Fruit fly (Drosophila melanogaster) Kc167 (cell line): ENCODE results near the gene CG42240.

Experiments used
- Myc ChIP-seq: fragments of >200 bp; optimal IDR thresholded peaks from 2 replicates; lab custom pipeline; 2017; ENCODE audit warnings: missing external identifiers
- Sin3A ChIP-seq: fragments of >200 bp; optimal IDR thresholded peaks from 2 replicates; lab custom pipeline; 2018; ENCODE audit warnings: missing external identifiers
- h ChIP-seq: fragments of >200 bp; optimal IDR thresholded peaks from 3 replicates; lab custom pipeline; 2018; ENCODE audit warnings: missing external identifiers
- insv ChIP-seq: fragments of >200 bp; optimal IDR thresholded peaks from 3 replicates; lab custom pipeline; 2018; ENCODE audit warnings: missing external identifiers
- psq ChIP-seq: fragments of >200 bp; optimal IDR thresholded peaks from 2 replicates; lab custom pipeline; 2017; ENCODE audit warnings: missing external identifiers
- ttk ChIP-seq: sonication (Bioruptor generic); optimal IDR thresholded peaks from 2 replicates; lab custom pipeline; 2017; ENCODE audit warnings: missing external identifiers

The CG42240 gene

DNA sequence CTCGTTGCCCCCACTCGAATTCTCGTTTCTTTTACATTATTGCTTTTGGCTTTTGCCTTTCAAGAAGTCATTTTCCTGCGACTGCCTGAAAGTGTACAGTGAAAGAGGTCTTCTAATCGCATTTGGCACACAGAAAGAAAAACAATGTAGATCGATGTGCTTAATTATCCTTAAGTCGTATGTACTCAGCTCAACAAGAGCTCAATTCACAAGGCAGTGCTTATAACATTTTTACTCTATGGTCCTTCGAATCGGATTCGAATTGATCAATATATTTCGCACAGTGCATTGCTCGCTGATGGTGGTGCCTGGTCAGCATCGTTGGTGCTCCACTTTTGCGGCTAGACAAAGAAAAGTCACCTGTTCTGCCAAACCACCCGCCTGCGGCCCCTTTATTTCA is 20.2 kb upstream of the CG42240 start:
- TF ChIP-seq Sin3A (lab: Kevin White, UChicago) (no peak), ttk (lab: Kevin White, UChicago) (no peak), h (no peak), insv (lab: Kevin White, UChicago) (no peak), psq (lab: Kevin White, UChicago) (no peak), Myc (lab: Kevin White, UChicago) (no peak)

DNA sequence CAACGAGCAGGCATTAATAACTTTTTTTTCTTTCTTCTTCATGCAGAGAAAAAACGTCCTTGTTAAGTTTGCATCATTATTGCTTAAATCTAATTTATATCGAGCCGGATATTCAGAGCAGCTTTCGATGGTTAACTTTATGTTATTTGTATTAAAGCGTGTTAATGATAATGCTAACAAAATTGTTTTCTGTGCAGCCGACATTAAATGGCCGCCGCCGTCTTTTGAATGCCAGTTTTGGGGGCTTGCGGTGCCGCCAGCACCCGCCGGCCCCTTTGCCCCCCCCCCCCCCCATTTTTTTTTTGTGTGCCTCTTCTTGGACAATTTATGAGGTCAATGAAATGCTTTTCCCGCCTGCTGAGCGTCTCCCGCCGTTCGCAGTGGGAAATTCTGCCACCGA is 19.1 kb upstream of the CG42240 start:
- TF ChIP-seq ttk (lab: Kevin White, UChicago) (no peak), Sin3A (lab: Kevin White, UChicago) (no peak), insv (lab: Kevin White, UChicago) (no peak), h (no peak), Myc (lab: Kevin White, UChicago) (no peak), psq (lab: Kevin White, UChicago) (no peak)

DNA sequence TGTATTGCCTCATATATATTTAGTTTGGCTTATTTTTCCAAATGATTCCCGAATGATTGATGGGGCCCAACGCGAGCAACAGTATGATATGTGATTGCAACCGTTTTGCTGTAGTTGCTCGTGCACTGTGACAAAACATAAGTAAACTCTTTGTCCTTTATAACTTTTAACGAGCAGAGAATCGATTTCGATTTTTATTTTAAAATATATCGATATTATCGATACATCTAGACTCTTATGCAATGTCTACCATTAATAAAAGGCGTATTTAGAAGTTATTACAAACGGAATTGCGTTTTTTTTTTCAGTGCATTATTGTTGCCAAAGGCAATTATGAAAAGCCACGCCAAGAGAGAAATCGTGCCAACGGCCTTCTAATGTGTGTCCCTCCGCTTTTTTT is 15.1 kb upstream of the CG42240 start:
- TF ChIP-seq insv (lab: Kevin White, UChicago): no peak
- TF ChIP-seq h: no peak
- TF ChIP-seq Myc (lab: Kevin White, UChicago): no peak

DNA sequence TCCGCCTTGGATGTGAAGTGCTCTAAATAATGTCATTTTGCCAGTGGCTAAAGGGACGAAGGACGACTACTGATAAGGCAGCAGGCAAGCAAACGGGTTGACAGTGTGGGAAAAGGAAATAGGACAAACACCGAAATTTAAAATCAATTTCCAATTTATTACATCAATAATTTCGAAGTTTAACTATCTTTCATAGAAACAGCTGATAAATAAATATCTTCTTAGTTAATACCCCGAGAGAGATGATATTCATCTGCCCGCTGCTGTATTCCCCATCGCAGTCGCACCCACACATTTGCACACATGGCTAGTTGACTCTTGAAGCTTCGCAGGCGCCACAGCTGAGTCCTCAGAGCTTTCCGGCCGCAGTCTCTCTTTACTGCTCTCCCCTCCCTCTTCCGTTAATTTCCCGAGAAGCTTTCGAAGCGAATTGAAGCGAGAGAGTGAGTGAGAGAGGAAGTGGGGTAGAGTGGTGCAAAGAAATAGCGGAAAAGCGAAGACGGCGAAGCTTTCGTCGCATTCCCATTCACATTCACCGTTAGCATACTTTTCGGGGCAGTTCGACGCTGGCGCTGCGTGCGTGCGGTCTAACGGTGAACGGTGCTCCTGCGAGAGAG is 13.7 kb upstream of the CG42240 start:
- TF ChIP-seq Sin3A (lab: Kevin White, UChicago) (no peak), psq (lab: Kevin White, UChicago) (no peak), Myc (lab: Kevin White, UChicago) (no peak), insv (lab: Kevin White, UChicago) (no peak), h (no peak), ttk (lab: Kevin White, UChicago) (no peak)

DNA sequence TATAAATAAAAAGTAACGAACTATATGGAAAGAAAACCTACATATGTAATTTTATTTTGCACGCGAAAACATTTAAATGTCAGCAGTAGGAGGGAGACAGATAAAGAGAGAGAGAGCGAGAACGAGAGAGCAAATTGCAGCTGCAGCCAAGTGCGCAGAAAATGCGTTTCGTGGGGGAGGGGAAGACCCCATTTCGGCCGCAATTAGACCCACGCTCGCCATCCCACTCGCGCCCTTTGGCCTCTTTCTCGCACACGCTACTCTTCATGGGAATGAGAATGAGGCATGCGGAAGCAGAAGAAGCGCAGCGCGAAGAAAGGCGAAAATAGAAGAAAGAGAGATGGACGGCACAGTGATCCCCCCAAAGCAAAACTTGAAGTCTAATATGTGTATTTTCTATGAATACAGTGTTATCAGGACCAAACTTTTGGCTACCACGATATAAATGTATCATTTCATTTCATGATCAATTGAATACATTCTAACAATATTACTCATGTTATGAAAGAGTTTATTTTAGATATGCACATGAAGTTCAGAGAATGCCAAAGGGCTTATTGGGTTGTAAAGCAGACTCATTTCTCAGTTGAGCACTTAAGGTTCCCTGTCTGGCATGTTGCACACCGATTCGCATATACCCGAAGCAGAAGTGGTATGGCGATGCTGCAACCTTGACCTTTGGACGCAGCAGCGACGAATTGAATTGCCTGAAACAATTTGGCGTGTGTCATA is 2.5 kb downstream of the CG42240 start:
- TF ChIP-seq insv (lab: Kevin White, UChicago) (no peak), Myc (lab: Kevin White, UChicago) (no peak), ttk (lab: Kevin White, UChicago) (no peak), psq (lab: Kevin White, UChicago) (no peak), h (no peak), Sin3A (lab: Kevin White, UChicago) (no peak)

DNA sequence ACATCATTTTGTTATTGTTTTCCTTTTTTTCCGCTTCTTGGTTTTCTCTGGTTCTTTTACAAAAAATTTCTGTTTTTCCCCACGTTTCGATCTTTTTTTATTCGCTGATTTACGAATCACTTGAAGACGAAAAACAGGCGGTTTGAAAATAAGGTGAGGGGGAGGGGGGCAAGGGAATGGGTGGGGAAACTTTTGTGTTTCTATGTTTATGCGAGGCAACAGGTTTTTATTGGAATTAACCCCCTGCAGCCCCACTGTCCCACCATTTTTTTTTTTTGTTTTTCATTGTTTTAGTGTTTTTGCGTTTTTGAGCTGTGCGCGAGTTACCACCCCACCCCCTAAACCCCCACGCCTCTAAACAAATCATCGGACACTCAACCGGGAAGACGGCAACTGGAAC is 4.3 kb downstream of the CG42240 start:
- no peak for TF ChIP-seq h
- no peak for TF ChIP-seq insv (lab: Kevin White, UChicago)
- no peak for TF ChIP-seq Myc (lab: Kevin White, UChicago)
- TF ChIP-seq psq (lab: Kevin White, UChicago): no peak
- TF ChIP-seq ttk (lab: Kevin White, UChicago): no peak
- no peak for TF ChIP-seq Sin3A (lab: Kevin White, UChicago)

DNA sequence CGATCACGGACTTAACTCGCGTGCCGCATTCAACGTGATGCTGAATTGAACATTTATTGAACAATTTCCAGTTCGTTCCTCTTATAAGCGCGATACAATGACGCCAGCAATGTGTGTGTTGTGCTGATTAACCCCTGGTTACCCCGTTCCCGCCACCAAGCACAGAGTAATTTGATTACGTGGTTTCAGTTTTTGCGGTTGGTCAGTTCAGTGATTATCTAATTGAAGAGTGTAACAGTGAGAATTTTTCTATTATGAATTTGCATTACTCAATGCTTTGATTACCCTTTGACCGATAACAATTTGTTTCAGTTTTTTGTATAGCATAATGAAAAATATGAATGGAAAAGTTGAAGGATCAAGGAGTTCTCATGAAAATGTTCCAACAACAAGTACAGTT is 7.1 kb downstream of the CG42240 start, which contains the start of gene CG3842:
TSS of gene CG3842 (plus strand) at position 61 of the 400 bp plus-strand sequence.
- TF ChIP-seq psq (lab: Kevin White, UChicago) (no peak), insv (lab: Kevin White, UChicago) (no peak), Myc (lab: Kevin White, UChicago) (no peak), ttk (lab: Kevin White, UChicago) (no peak), h (no peak), Sin3A (lab: Kevin White, UChicago) (no peak)

DNA sequence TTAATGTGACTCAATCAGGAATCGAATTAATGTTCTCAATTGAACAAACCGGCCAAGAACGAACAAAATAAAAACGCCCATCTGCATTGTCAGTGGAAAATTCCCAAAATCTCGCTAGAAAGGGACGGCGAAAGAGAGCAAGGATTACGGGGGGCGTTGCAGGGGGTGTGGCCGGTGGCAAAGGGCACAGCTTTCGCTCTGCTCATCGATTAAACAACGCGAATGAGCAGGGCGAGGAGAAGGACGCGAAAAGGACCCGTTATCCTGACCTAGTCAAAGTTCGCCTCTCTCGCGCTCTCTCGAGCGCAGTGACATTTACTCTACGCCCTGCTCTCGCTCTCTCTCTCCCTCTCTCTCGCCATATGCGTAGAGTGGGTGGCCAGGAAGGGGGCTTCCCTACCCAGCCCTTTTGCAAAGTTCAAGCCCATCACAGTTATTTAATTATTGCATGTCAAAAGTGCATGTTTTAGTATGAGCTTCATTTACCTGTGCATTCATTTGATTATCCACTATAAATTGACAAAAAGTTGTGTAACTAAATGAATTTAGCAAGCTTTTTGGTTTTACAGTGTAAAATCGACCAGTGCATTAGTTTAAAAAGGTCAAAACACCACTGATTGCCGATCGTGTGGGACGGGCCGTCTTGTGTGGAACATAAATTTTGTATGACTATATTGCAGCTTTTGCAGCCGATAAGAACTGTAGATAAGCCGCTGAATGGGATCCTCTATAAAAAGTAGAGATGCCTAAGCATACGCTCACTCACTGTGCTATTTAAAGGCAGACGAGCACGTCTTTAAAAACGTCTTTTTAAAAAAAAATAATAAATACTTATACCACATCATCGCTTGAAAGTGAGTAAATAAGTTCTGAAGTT is 8.3 kb downstream of the CG42240 start:
- TF ChIP-seq Myc (lab: Kevin White, UChicago): no peak
- TF ChIP-seq ttk (lab: Kevin White, UChicago): no peak

DNA sequence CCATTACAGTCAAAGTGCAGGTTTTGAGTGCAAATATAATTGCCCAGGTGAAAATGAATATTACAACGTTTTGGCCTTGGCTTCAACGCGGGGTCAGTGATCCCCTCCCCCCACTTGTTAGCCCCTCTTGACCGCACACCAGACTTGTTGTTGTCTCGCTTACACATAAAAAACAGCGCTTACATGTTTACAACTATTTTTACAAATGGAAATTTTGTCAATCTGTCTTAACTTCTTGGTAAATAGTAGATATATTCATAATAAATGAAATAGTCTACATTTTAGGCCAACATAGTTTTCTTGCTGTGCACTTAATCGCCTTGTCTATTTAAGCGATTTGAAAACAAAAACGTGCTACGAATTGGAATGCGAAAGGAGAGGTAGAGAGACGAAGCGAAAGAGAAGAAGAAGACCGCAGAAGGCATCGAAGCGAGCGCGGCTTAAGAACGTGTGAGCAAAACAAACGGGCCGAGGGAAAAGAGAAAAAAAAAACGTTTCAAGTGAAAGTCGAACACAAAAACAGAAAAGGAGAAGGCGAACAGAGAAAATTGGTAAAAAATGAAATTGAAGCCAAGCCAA is 9.4 kb downstream of the CG42240 start:
- TF ChIP-seq psq (lab: Kevin White, UChicago): no peak
- TF ChIP-seq Sin3A (lab: Kevin White, UChicago): no peak
- TF ChIP-seq ttk (lab: Kevin White, UChicago): no peak
- no peak for TF ChIP-seq Myc (lab: Kevin White, UChicago)
- no peak for TF ChIP-seq h
- no peak for TF ChIP-seq insv (lab: Kevin White, UChicago)

dm6 chrX:6340593-6341068 is 10.0 kb downstream of the CG42240 start:
- TF ChIP-seq insv (lab: Kevin White, UChicago) (no peak), Myc (lab: Kevin White, UChicago) (no peak), Sin3A (lab: Kevin White, UChicago) (no peak), psq (lab: Kevin White, UChicago) (no peak), h (no peak)

DNA sequence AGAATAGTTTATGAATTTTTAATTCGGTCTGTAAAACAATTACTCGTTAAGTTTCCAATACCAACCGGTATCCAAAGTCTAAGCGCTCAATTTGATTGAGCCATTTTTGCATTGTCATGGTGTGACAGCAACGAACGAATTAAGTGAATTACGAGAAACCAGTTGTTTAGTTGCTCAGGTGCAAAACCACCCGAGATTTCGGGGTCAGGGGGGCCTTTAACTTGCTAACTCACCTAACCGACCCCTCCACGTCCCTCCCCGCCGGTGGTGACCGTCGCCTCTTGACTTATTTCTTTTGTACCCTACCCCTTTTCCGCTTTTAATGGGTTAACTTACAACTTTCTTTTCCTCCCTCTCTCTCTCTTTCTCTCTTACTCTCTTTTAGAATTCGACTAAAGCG is 11.0 kb downstream of the CG42240 start:
- no peak for TF ChIP-seq ttk (lab: Kevin White, UChicago)
- TF ChIP-seq psq (lab: Kevin White, UChicago): no peak
- no peak for TF ChIP-seq Sin3A (lab: Kevin White, UChicago)
- TF ChIP-seq h: no peak
- TF ChIP-seq Myc (lab: Kevin White, UChicago): no peak
- no peak for TF ChIP-seq insv (lab: Kevin White, UChicago)
